Worm (Caenorhabditis elegans) whole organism, L3 larva: ENCODE data around the gene M70.1.

Source experiments
- ama-1 ChIP-seq: fragments of 150-350 bp; optimal IDR thresholded peaks from 2 replicates; lab custom pipeline; 2018
- ceh-16 ChIP-seq: sonication (generic microtip); optimal IDR thresholded peaks from 2 replicates; lab custom pipeline; 2017; ENCODE audit warnings: missing biosample characterization, missing genetic modification characterization
- ceh-28 ChIP-seq: fragments of 150-350 bp; optimal IDR thresholded peaks from 2 replicates; lab custom pipeline; 2014; ENCODE audit warnings: missing biosample characterization, missing genetic modification reagents, missing genetic modification characterization
- ceh-82 ChIP-seq: fragments of 150-350 bp; optimal IDR thresholded peaks from 2 replicates; lab custom pipeline; 2014; ENCODE audit warnings: missing biosample characterization, missing genetic modification characterization
- ceh-9 ChIP-seq: sonication (generic microtip); optimal IDR thresholded peaks from 2 replicates; lab custom pipeline; 2018; ENCODE audit warnings: missing biosample characterization, missing genetic modification characterization
- daf-12 ChIP-seq: fragments of 150-350 bp; optimal IDR thresholded peaks from 2 replicates; lab custom pipeline; 2014; ENCODE audit warnings: missing biosample characterization, missing genetic modification reagents, missing genetic modification characterization
- elt-1 ChIP-seq: fragments of 150-350 bp; optimal IDR thresholded peaks from 2 replicates; lab custom pipeline; 2014; ENCODE audit warnings: missing biosample characterization, missing genetic modification characterization
- elt-2 ChIP-seq: sonication (generic microtip); optimal IDR thresholded peaks from 2 replicates; lab custom pipeline; 2016; ENCODE audit warnings: missing genetic modification reagents, mild to moderate bottlenecking, missing genetic modification characterization, missing compliant biosample characterization
- elt-3 ChIP-seq, 3 experiments: fragments of 150-350 bp in 1 of 3; sonication (generic microtip) in 2 of 3; optimal IDR thresholded peaks; 2 replicates in 2 of 3; 4 replicates in 1 of 3; lab custom pipeline; 2014 to 2017; ENCODE audit warnings: missing biosample characterization in 3 of 3, missing genetic modification characterization in 3 of 3
- eor-1 ChIP-seq, 2 experiments: fragments of 150-350 bp; optimal IDR thresholded peaks; 2 replicates each; lab custom pipeline; 2014 to 2018; ENCODE audit warnings: missing biosample characterization in 2 of 2, missing genetic modification characterization in 2 of 2
- fkh-10 ChIP-seq: sonication (generic microtip); optimal IDR thresholded peaks from 2 replicates; lab custom pipeline; 2017; ENCODE audit warnings: missing biosample characterization, missing genetic modification reagents, missing genetic modification characterization
- fkh-2 ChIP-seq: fragments of 150-350 bp; optimal IDR thresholded peaks from 2 replicates; lab custom pipeline; 2014; ENCODE audit warnings: missing biosample characterization, missing genetic modification reagents, missing genetic modification characterization
- fos-1 ChIP-seq: fragments of 150-350 bp; optimal IDR thresholded peaks from 2 replicates; lab custom pipeline; 2014; ENCODE audit warnings: missing biosample characterization, missing genetic modification characterization
- jun-1 ChIP-seq: fragments of 150-350 bp; optimal IDR thresholded peaks from 2 replicates; lab custom pipeline; 2014; ENCODE audit warnings: missing biosample characterization, missing genetic modification reagents, missing genetic modification characterization
- lin-15B ChIP-seq: fragments of 150-350 bp; optimal IDR thresholded peaks from 2 replicates; lab custom pipeline; 2014; ENCODE audit warnings: missing biosample characterization, missing genetic modification characterization
- lin-39 ChIP-seq: fragments of 150-350 bp; optimal IDR thresholded peaks from 2 replicates; lab custom pipeline; 2018; ENCODE audit warnings: missing biosample characterization, missing genetic modification reagents, missing genetic modification characterization
- mdl-1 ChIP-seq: fragments of 150-350 bp; optimal IDR thresholded peaks from 2 replicates; lab custom pipeline; 2014; ENCODE audit warnings: missing biosample characterization, missing genetic modification characterization
- mml-1 ChIP-seq: fragments of 150-350 bp; sonication (generic microtip); optimal IDR thresholded peaks from 3 replicates; lab custom pipeline; 2014; ENCODE audit warnings: missing biosample characterization, missing genetic modification characterization
- nfya-1 ChIP-seq: sonication (generic microtip); optimal IDR thresholded peaks from 2 replicates; lab custom pipeline; 2017; ENCODE audit warnings: missing genetic modification characterization, mild to moderate bottlenecking, missing compliant biosample characterization, antibody characterized with exemption, moderate library complexity; ENCODE audit not compliant: insufficient read depth
- nhr-23 ChIP-seq: fragments of 150-350 bp; optimal IDR thresholded peaks from 2 replicates; lab custom pipeline; 2014; ENCODE audit warnings: missing biosample characterization, missing genetic modification reagents, missing genetic modification characterization
- nhr-237 ChIP-seq: fragments of 150-350 bp; optimal IDR thresholded peaks from 2 replicates; lab custom pipeline; 2014; ENCODE audit warnings: missing biosample characterization, missing genetic modification characterization
- nhr-28 ChIP-seq: fragments of 150-350 bp; optimal IDR thresholded peaks from 2 replicates; lab custom pipeline; 2014; ENCODE audit warnings: missing biosample characterization, missing genetic modification characterization
- nhr-43 ChIP-seq: sonication (generic microtip); optimal IDR thresholded peaks from 2 replicates; lab custom pipeline; 2016; ENCODE audit warnings: mild to moderate bottlenecking, missing genetic modification characterization, missing compliant biosample characterization; ENCODE audit not compliant: poor library complexity, severe bottlenecking
- nhr-67 ChIP-seq: fragments of 150-350 bp; optimal IDR thresholded peaks from 2 replicates; lab custom pipeline; 2014; ENCODE audit warnings: missing biosample characterization, missing genetic modification characterization
- nhr-77 ChIP-seq: fragments of 150-350 bp; optimal IDR thresholded peaks from 2 replicates; lab custom pipeline; 2014; ENCODE audit warnings: missing biosample characterization, missing genetic modification characterization
- pqm-1 ChIP-seq: fragments of 150-350 bp; optimal IDR thresholded peaks from 2 replicates; lab custom pipeline; 2017; ENCODE audit warnings: missing biosample characterization, missing genetic modification characterization, inconsistent platforms
- sea-2 ChIP-seq: fragments of 150-350 bp; sonication (generic microtip); optimal IDR thresholded peaks from 4 replicates; lab custom pipeline; 2014; ENCODE audit warnings: missing biosample characterization, missing genetic modification reagents, missing genetic modification characterization
- tbx-2 ChIP-seq: sonication (generic microtip); optimal IDR thresholded peaks from 2 replicates; lab custom pipeline; 2016; ENCODE audit warnings: mild to moderate bottlenecking, missing genetic modification characterization, missing compliant biosample characterization
- zag-1 ChIP-seq: fragments of 150-350 bp; optimal IDR thresholded peaks from 2 replicates; lab custom pipeline; 2014; ENCODE audit warnings: missing biosample characterization, missing genetic modification characterization

Gene M70.1

ce11 chrIV:2223685-2224084 lies 22.0 kb upstream of the M70.1 start:
- TF ChIP-seq nfya-1 (tag; lab: Kevin White, UChicago) (no peak), elt-2 (tag; lab: Kevin White, UChicago) (no peak), fkh-10 (GFP tag; lab: Kevin White, UChicago) (no peak), lin-15B (tag; lab: Kevin White, UChicago) (no peak), eor-1 (tag; optimal IDR thresholded peaks at IDR 0.05; lab: Kevin White, UChicago) (no peak), fkh-2 (no peak), daf-12 (tag; lab: Kevin White, UChicago) (no peak), pqm-1 (tag; lab: Kevin White, UChicago) (no peak), nhr-23 (tag; lab: Kevin White, UChicago) (no peak), ceh-16 (tag; lab: Kevin White, UChicago) (no peak), jun-1 (no peak), ceh-9 (tag; lab: Kevin White, UChicago) (no peak), nhr-43 (no peak)
- TF ChIP-seq, all 47 proteins: peak for 0

ce11 chrIV:2228678-2229077 lies 17.0 kb upstream of the M70.1 start:
- TF ChIP-seq nhr-67 (tag; lab: Kevin White, UChicago) = no peak
- no peak for TF ChIP-seq nhr-43
- TF ChIP-seq elt-1 (tag; lab: Kevin White, UChicago) = no peak
- no peak for TF ChIP-seq elt-2 (tag; lab: Kevin White, UChicago)
- no peak for TF ChIP-seq mdl-1 (tag; lab: Kevin White, UChicago)
- no peak for TF ChIP-seq daf-12 (tag; lab: Kevin White, UChicago)
- no peak for TF ChIP-seq jun-1
- no peak for TF ChIP-seq tbx-2 (tag; lab: Kevin White, UChicago)
- TF ChIP-seq eor-1 (tag; optimal IDR thresholded peaks at IDR 0.05; lab: Kevin White, UChicago) = no peak

ce11 chrIV:2231726-2232125 lies 13.9 kb upstream of the M70.1 start:
- TF ChIP-seq ceh-28 = peak; percentile 71

- TF ChIP-seq ceh-28 = peak; percentile 91
Observed at ce11 chrIV:2233222-2233621, 12.4 kb upstream of the M70.1 start.

- TF ChIP-seq nhr-77 (tag; lab: Kevin White, UChicago) = no peak
- peak; percentile 97 for TF ChIP-seq ceh-28
- TF ChIP-seq ama-1 (lab: Kevin White, UChicago) = no peak
- no peak for TF ChIP-seq lin-39 (tag; lab: Kevin White, UChicago)
Observed at ce11 chrIV:2235983-2236382, 9.7 kb upstream of the M70.1 start.

ce11 chrIV:2236654-2237613 lies 8.7 kb upstream of the M70.1 start:
- no peak for TF ChIP-seq lin-15B (tag; lab: Kevin White, UChicago)
- TF ChIP-seq jun-1 = no peak
- no peak for TF ChIP-seq pqm-1 (tag; lab: Kevin White, UChicago)
- peak; percentile 98 for TF ChIP-seq ceh-28
- no peak for TF ChIP-seq nhr-28 (tag; lab: Kevin White, UChicago)

ce11 chrIV:2242349-2243088 lies 3.1 kb upstream of the M70.1 start, which contains the start of the genes M70.3 and M70.2:
M70.3 (minus strand) TSS chrIV:2242449.
M70.2 (plus strand) TSS chrIV:2243038.
- no peak for TF ChIP-seq elt-3 (tag; optimal IDR thresholded peaks at IDR 0.05; lab: Kevin White, UChicago)
- no peak for TF ChIP-seq fkh-10 (GFP tag; lab: Kevin White, UChicago)
- TF ChIP-seq mdl-1 (tag; lab: Kevin White, UChicago) = no peak
- no peak for TF ChIP-seq lin-15B (tag; lab: Kevin White, UChicago)
- no peak for TF ChIP-seq mml-1
- no peak for TF ChIP-seq sea-2 (GFP tag; lab: Kevin White, UChicago)
- no peak for TF ChIP-seq eor-1 (tag; optimal IDR thresholded peaks at IDR 0.05; lab: Kevin White, UChicago)
- TF ChIP-seq fos-1 = no peak
- no peak for TF ChIP-seq ceh-28
- TF ChIP-seq elt-2 (tag; lab: Kevin White, UChicago) = no peak
- no peak for TF ChIP-seq nhr-237 (tag; lab: Kevin White, UChicago)
- TF ChIP-seq zag-1 (tag; lab: Kevin White, UChicago) = no peak
- TF ChIP-seq ceh-82 = no peak
- no peak for TF ChIP-seq tbx-2 (tag; lab: Kevin White, UChicago)
- no peak for TF ChIP-seq jun-1
- TF ChIP-seq, all 47 proteins: peak for 0
